Worm (Caenorhabditis elegans): ENCODE measurements around the gene tofu-1.

Gene tofu-1

DNA sequence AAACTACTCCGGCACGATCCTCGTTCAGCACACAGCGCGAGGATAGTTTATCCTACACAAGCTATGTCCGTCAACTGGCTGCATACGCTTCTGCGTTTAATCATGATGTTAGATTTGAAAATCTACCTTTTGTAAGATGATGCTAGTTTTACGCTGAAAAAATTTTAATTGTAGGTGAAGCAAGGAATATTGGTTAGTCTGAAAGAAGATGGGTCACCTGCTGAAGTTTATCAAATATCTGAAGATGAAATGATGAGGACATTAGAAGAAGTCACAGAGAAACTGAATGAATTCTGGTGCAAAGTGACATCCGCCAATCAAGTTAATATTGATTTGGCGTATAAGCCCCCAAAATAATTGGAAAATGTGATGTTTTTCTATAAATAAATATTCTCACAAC lies 2.6 kb downstream of the tofu-1 start:
- TF ChIP-seq efl-1 (optimal IDR thresholded peaks at IDR 0.05) (no peak), efl-1 (GFP tag; optimal IDR thresholded peaks at IDR 0.05 in 1 of 2) (peak in 1 of 2 experiments; percentile 61), ztf-4 (tag; optimal IDR thresholded peaks at IDR 0.05) (no peak)

DNA sequence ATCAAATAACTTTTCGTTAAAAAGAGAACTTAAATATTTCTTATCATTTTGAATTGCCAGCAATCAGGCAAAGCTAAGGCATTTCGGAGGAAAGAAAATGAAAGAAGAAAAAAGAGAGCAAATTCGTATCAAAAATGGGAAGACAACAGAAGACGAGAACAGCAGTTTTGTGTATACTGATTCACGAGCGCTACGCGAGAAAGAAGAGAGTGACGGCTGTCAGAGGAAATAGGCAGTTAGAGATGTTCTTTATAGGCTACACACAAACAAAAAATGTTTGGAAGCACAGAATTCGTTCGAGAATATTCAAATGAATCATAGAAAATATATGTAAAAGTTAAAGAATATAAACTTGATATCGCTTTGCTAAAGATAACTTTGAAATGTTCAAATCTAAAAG lies 3.9 kb downstream of the tofu-1 start:
- peak; percentile 33 for TF ChIP-seq mep-1 (tag; optimal IDR thresholded peaks at IDR 0.05)
- TF ChIP-seq elt-2 (tag; optimal IDR thresholded peaks at IDR 0.05): peak; percentile 32
- peak; percentile 57 for TF ChIP-seq nhr-11 (tag; optimal IDR thresholded peaks at IDR 0.05)
- no peak for TF ChIP-seq efl-1 (optimal IDR thresholded peaks at IDR 0.05)
- no peak for TF ChIP-seq efl-1 (GFP tag; optimal IDR thresholded peaks at IDR 0.05 in 1 of 2)
- TF ChIP-seq lin-39 (tag; optimal IDR thresholded peaks at IDR 0.05): no peak
- no peak for TF ChIP-seq nhr-85 (tag)
- no peak for TF ChIP-seq C16A3.4 (tag; optimal IDR thresholded peaks at IDR 0.05)
- TF ChIP-seq snu-23 (GFP tag; optimal IDR thresholded peaks at IDR 0.05): peak; percentile 17
- peak in 1 of 2 experiments; percentile 7 for TF ChIP-seq lsy-2 (tag; optimal IDR thresholded peaks at IDR 0.05)
- peak; percentile 39 for TF ChIP-seq lin-14 (GFP tag; optimal IDR thresholded peaks at IDR 0.05)

DNA sequence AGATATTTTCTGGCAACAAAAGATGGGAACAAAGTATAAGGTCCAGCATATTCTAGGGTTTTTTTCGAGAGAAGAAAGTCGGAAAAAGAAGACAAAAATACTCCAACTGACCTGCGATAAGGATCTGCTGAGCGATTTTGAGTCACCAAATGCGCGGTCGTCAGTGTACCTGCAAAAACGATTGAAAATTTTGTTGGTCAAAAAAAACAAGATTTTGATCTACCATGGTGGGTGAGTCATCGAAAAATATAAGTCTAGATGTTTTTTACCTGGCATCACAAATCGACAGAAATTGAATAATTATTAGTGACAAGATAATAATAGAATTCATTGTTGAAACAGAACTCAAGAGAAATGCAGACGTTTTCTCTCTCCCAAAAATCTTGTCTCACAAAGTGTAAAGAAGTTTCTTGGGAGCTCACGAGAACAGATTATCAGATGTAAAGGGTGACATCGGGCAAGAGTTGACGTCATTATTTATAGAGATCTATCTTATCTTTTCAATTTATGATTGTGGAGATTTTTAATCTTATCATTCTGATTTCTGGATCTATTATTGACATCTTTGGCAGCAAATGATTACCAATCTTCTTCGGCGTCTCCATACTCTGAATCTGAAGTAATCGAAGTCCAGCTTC lies 4.4 kb downstream of the tofu-1 start:
- TF ChIP-seq nhr-71 (tag; optimal IDR thresholded peaks at IDR 0.05): peak; percentile 46
- TF ChIP-seq lsy-2 (tag; optimal IDR thresholded peaks at IDR 0.05): peak in 1 of 2 experiments; percentile 11
- TF ChIP-seq dsc-1 (tag; optimal IDR thresholded peaks at IDR 0.05): peak; percentile 41
- TF ChIP-seq lin-39 (tag; optimal IDR thresholded peaks at IDR 0.05): no peak
- TF ChIP-seq lin-14 (GFP tag; optimal IDR thresholded peaks at IDR 0.05): peak; percentile 52
- no peak for TF ChIP-seq F16B12.6 (tag; optimal IDR thresholded peaks at IDR 0.05)
- peak; percentile 27 for TF ChIP-seq rnt-1 (tag; optimal IDR thresholded peaks at IDR 0.05)

DNA sequence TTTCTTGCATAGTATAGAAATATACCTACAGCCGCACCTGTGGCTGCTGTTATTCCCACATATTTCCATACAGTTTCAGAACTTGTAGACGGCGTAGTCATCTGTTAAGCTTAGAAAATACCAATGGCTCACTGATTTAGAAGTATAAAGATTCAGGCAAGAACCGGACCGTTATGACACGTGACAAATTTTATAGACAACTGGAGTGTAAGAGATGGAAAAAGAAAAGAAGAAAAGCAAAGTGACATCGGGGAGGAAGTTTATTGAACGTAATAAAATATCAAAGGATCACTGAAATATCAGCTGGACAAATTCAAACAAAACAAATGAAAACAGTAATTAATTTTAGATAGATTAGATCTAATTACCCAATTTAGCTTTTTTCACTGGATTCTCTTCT lies 5.2 kb downstream of the tofu-1 start, which contains the start of gene rmd-2:
Gene rmd-2, minus strand, starts transcription at position 101 of the 400 bp plus-strand sequence.
- no peak for TF ChIP-seq tlp-1 (tag; optimal IDR thresholded peaks at IDR 0.05)
- no peak for TF ChIP-seq mdl-1 (tag; optimal IDR thresholded peaks at IDR 0.05)
- TF ChIP-seq lin-35 (GFP tag; optimal IDR thresholded peaks at IDR 0.05): peak in 1 of 2 experiments; percentile 16
- no peak for TF ChIP-seq mef-2 (tag; optimal IDR thresholded peaks at IDR 0.05)
- TF ChIP-seq hlh-17 (GFP tag; optimal IDR thresholded peaks at IDR 0.05; ENCODE audit: borderline replicate concordance): no peak
- TF ChIP-seq sox-4 (tag; optimal IDR thresholded peaks at IDR 0.05): no peak
- TF ChIP-seq aly-2 (tag; optimal IDR thresholded peaks at IDR 0.05): no peak
- peak; percentile 1 for TF ChIP-seq rnt-1 (tag; optimal IDR thresholded peaks at IDR 0.05)
- TF ChIP-seq unc-98 (GFP tag; IDR thresholded peaks at IDR 0.05): no peak
- TF ChIP-seq efl-1 (optimal IDR thresholded peaks at IDR 0.05): no peak
- no peak for TF ChIP-seq efl-1 (GFP tag; optimal IDR thresholded peaks at IDR 0.05 in 1 of 2)
- TF ChIP-seq nhr-71 (tag; optimal IDR thresholded peaks at IDR 0.05): no peak
- TF ChIP-seq fos-1 (tag; optimal IDR thresholded peaks at IDR 0.05): no peak
- no peak for TF ChIP-seq ceh-90 (tag; optimal IDR thresholded peaks at IDR 0.05)
- no peak for TF ChIP-seq unc-30 (tag; optimal IDR thresholded peaks at IDR 0.05)

DNA sequence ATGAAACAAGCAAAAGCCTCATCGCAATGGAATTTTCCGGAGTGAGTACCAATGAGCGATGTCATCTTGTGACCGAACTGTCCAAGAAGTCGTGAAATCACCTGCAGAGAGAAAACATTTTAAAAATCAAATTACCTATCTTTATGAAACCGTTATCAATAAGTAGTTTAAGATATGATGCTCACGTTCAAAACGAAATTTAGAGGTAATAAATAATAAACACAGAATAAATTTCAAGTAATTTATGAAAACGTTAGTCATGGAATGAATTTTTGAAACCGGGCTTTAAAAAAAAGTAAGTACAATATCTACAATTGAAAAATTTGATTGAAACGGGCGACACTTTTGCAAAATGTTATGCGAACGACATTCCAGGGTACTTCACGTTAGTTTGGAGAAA lies 6.7 kb downstream of the tofu-1 start, which contains the start of gene C27H6.8:
Gene C27H6.8, minus strand, starts transcription at position 101 of the 400 bp plus-strand sequence.
- TF ChIP-seq C04F5.9 (tag; optimal IDR thresholded peaks at IDR 0.05) (no peak), unc-62 (GFP tag; optimal IDR thresholded peaks at IDR 0.05) (no peak), unc-86 (tag; optimal IDR thresholded peaks at IDR 0.05) (no peak), efl-1 (optimal IDR thresholded peaks at IDR 0.05) (no peak), efl-1 (GFP tag; optimal IDR thresholded peaks at IDR 0.05 in 1 of 2) (peak in 1 of 2 experiments; percentile 15), nhr-76 (tag; optimal IDR thresholded peaks at IDR 0.05) (no peak)

DNA sequence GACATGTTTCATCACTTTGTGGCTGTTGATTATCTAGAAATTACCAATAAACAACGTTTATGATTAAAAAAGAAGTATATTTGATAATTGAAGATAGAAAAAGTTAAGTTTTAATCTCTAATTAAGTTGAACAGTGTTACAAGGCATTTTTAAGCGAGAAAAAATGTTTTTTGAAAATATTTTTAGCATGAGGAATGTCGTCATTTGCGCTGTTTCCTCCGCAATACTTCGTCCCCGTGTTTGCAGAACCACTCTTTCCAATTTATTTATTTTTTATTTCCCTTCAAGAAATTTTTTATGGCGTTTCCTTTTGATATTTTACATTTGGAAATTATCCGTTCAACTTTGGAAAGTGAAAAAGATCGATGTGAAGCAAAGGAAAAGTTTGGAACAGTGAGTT lies 10.7 kb downstream of the tofu-1 start, which contains the start of the genes rde-1 and trpp-6:
Gene rde-1, minus strand, starts transcription at position 33 of the 400 bp plus-strand sequence.
Gene trpp-6, plus strand, starts transcription at position 286 of the 400 bp plus-strand sequence.
- TF ChIP-seq nhr-84 (tag; optimal IDR thresholded peaks at IDR 0.05) (no peak), isw-1 (GFP tag; IDR thresholded peaks at IDR 0.05) (no peak), mdl-1 (tag; optimal IDR thresholded peaks at IDR 0.05) (no peak), snpc-4 (tag; optimal IDR thresholded peaks at IDR 0.05) (no peak), nhr-11 (tag; optimal IDR thresholded peaks at IDR 0.05) (no peak), lin-35 (GFP tag; optimal IDR thresholded peaks at IDR 0.05) (peak in 1 of 2 experiments; percentile 11), nhr-71 (tag; optimal IDR thresholded peaks at IDR 0.05) (peak; percentile 7), lsy-2 (tag; optimal IDR thresholded peaks at IDR 0.05) (peak; percentile 6 to 13), rnt-1 (tag; optimal IDR thresholded peaks at IDR 0.05) (peak; percentile 20), efl-3 (GFP tag; optimal IDR thresholded peaks at IDR 0.05) (no peak), nhr-47 (tag; optimal IDR thresholded peaks at IDR 0.05) (peak; percentile 28), lin-39 (tag; optimal IDR thresholded peaks at IDR 0.05) (no peak), aha-1 (tag; optimal IDR thresholded peaks at IDR 0.05) (no peak), unc-30 (tag; optimal IDR thresholded peaks at IDR 0.05) (no peak), lir-3 (tag; optimal IDR thresholded peaks at IDR 0.05; ENCODE audit: poor library complexity) (no peak), swsn-7 (tag; optimal IDR thresholded peaks at IDR 0.05) (peak; percentile 4), mep-1 (tag; optimal IDR thresholded peaks at IDR 0.05) (peak; percentile 35), efl-1 (optimal IDR thresholded peaks at IDR 0.05) (peak in 1 of 2 experiments; percentile 45), efl-1 (GFP tag; optimal IDR thresholded peaks at IDR 0.05 in 1 of 2) (peak in 1 of 2 experiments; percentile 21), F16B12.6 (tag; optimal IDR thresholded peaks at IDR 0.05) (peak; percentile 82), dpl-1 (GFP tag; optimal IDR thresholded peaks at IDR 0.05) (peak in 2 of 3 experiments; percentile 15 to 32)

Measured in whole organism, L1 larva.